Worm (Caenorhabditis elegans) whole organism, midembryonic: ENCODE data around the gene ace-4.

ENCODE experiments used
- cog-1 ChIP-seq: sonication (generic microtip); optimal IDR thresholded peaks from 2 replicates; lab custom pipeline; 2016; ENCODE audit warnings: missing genetic modification characterization, missing compliant biosample characterization
- flt-1 ChIP-seq: fragments of 200-800 bp; sonication (Bioruptor generic); IDR thresholded peaks from 2 replicates; pipeline ENCODE4 v1.3.6; 2022; ENCODE audit warnings: missing genetic modification characterization, missing compliant biosample characterization
- klf-2 ChIP-seq: fragments of 200-800 bp; sonication (Bioruptor generic); conservative IDR thresholded peaks from 2 replicates; pipeline ENCODE4 v1.3.6; 2022; ENCODE audit warnings: missing genetic modification reagents, missing genetic modification characterization, missing compliant biosample characterization
- ref-1 ChIP-seq: fragments of 200-800 bp; sonication (Bioruptor generic); conservative IDR thresholded peaks from 2 replicates; pipeline ENCODE4 v1.3.6; 2022; ENCODE audit warnings: missing genetic modification reagents, missing genetic modification characterization, missing compliant biosample characterization
- tab-1 ChIP-seq: fragments of 200-800 bp; sonication (Bioruptor generic); IDR thresholded peaks from 2 replicates; pipeline ENCODE4 v1.3.6; 2022; ENCODE audit warnings: missing genetic modification characterization, missing compliant biosample characterization
- ztf-23 ChIP-seq: fragments of 200-800 bp; sonication (Bioruptor generic); IDR thresholded peaks from 2 replicates; pipeline ENCODE4 v1.3.6; 2022; ENCODE audit warnings: missing genetic modification reagents, missing genetic modification characterization, missing compliant biosample characterization

DNA sequence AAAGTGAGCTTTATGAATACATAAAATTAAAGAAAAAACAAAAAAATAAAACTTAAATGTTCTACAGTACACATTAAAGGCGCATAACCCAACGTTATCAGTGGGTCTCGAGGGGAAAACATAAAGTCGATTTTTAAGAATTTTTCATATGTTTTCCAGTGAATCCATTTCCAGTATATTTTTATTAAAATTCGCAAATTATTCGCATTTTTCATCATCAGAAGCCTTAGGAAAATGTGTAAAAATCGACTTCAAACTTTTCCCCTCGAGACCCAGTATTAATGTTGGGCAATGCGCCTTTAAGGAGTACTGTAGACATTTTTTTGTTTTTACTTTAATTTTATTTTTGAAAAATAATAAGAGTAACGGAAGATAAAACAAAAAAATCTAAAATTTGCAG lies 20.3 kb downstream of the ace-4 start:
- TF ChIP-seq ref-1 (GFP tag; lab: Robert Waterston, UW) = no peak
- TF ChIP-seq cog-1 = no peak
- TF ChIP-seq tab-1 (GFP tag; lab: Robert Waterston, UW) = no peak
- TF ChIP-seq klf-2 (GFP tag; lab: Robert Waterston, UW) = no peak
- TF ChIP-seq ztf-23 (GFP tag; lab: Robert Waterston, UW) = no peak
- TF ChIP-seq flt-1 (GFP tag; lab: Robert Waterston, UW) = no peak
